Worm (Caenorhabditis elegans) whole organism, mixed stage, embryonic: Measurements from ENCODE around the gene rpl-21.

Experiments used
- M03D4.4 ChIP-seq: sonication (generic microtip); optimal IDR thresholded peaks from 2 replicates; lab custom pipeline; 2017; ENCODE audit warnings: mild to moderate bottlenecking, missing genetic modification characterization, missing compliant biosample characterization
- bed-3 ChIP-seq: fragments of 200-800 bp; sonication (Bioruptor generic); optimal IDR thresholded peaks from 3 replicates; lab custom pipeline; 2018; ENCODE audit warnings: mild to moderate bottlenecking, missing genetic modification characterization, moderate library complexity, missing compliant biosample characterization
- blmp-1 ChIP-seq: fragments of 150-350 bp; optimal IDR thresholded peaks from 2 replicates; lab custom pipeline; 2014; ENCODE audit warnings: missing biosample characterization, missing genetic modification characterization
- ceh-39 ChIP-seq: fragments of 150-350 bp; optimal IDR thresholded peaks from 2 replicates; lab custom pipeline; 2014; ENCODE audit warnings: missing biosample characterization, missing genetic modification characterization
- ceh-43 ChIP-seq: fragments of 200-800 bp; sonication (Bioruptor generic); optimal IDR thresholded peaks from 2 replicates; lab custom pipeline; 2018; ENCODE audit warnings: mild to moderate bottlenecking, missing genetic modification characterization, moderate library complexity, missing compliant biosample characterization
- ceh-83 ChIP-seq: fragments of 200-800 bp; sonication (Bioruptor generic); optimal IDR thresholded peaks from 2 replicates; lab custom pipeline; 2018; ENCODE audit warnings: mild to moderate bottlenecking, missing genetic modification characterization, missing compliant biosample characterization
- ces-1 ChIP-seq: fragments of 150-350 bp; optimal IDR thresholded peaks from 2 replicates; lab custom pipeline; 2014; ENCODE audit warnings: missing biosample characterization, missing genetic modification reagents, missing genetic modification characterization
- cnd-1 ChIP-seq: fragments of 200-800 bp; sonication (Bioruptor generic); optimal IDR thresholded peaks from 2 replicates; lab custom pipeline; 2018; ENCODE audit warnings: mild to moderate bottlenecking, missing genetic modification characterization, missing compliant biosample characterization
- drap-1 ChIP-seq: fragments of 200-800 bp; sonication (Bioruptor generic); optimal IDR thresholded peaks from 3 replicates; lab custom pipeline; 2018; ENCODE audit warnings: mild to moderate bottlenecking, missing genetic modification characterization, missing compliant biosample characterization
- elt-1 ChIP-seq: sonication (generic microtip); optimal IDR thresholded peaks from 2 replicates; lab custom pipeline; 2017; ENCODE audit warnings: missing genetic modification characterization, mild to moderate bottlenecking, missing compliant biosample characterization, antibody characterized with exemption, moderate library complexity, borderline replicate concordance; ENCODE audit not compliant: insufficient read depth
- elt-3 ChIP-seq: fragments of 150-350 bp; optimal IDR thresholded peaks from 2 replicates; lab custom pipeline; 2014; ENCODE audit warnings: missing biosample characterization, missing genetic modification characterization
- flh-1 ChIP-seq: fragments of 200-800 bp; sonication (Bioruptor generic); optimal IDR thresholded peaks from 2 replicates; lab custom pipeline; 2018; ENCODE audit warnings: mild to moderate bottlenecking, missing genetic modification characterization, moderate library complexity, missing compliant biosample characterization
- ham-2 ChIP-seq: fragments of 200-800 bp; sonication (Bioruptor generic); optimal IDR thresholded peaks from 2 replicates; lab custom pipeline; 2018; ENCODE audit warnings: mild to moderate bottlenecking, missing genetic modification characterization, missing compliant biosample characterization
- hlh-1 ChIP-seq: fragments of 150-350 bp; optimal IDR thresholded peaks from 2 replicates; lab custom pipeline; 2014; ENCODE audit warnings: missing biosample characterization, missing genetic modification reagents, missing genetic modification characterization
- lin-13 ChIP-seq: fragments of 150-350 bp; optimal IDR thresholded peaks from 2 replicates; lab custom pipeline; 2014; ENCODE audit warnings: missing biosample characterization, missing genetic modification characterization
- lin-32 ChIP-seq: fragments of 200-800 bp; sonication (Bioruptor generic); optimal IDR thresholded peaks from 2 replicates; lab custom pipeline; 2018; ENCODE audit warnings: mild to moderate bottlenecking, missing genetic modification characterization, missing compliant biosample characterization
- lsy-2 ChIP-seq: fragments of 150-350 bp; optimal IDR thresholded peaks from 2 replicates; lab custom pipeline; 2014; ENCODE audit warnings: missing biosample characterization, missing genetic modification characterization
- mab-5 ChIP-seq: fragments of 150-350 bp; optimal IDR thresholded peaks from 2 replicates; lab custom pipeline; 2014; ENCODE audit warnings: missing biosample characterization, missing genetic modification characterization
- mep-1 ChIP-seq: fragments of 150-350 bp; optimal IDR thresholded peaks from 2 replicates; lab custom pipeline; 2017; ENCODE audit warnings: missing biosample characterization, missing genetic modification reagents, missing genetic modification characterization, inconsistent platforms
- mls-2 ChIP-seq: sonication (generic microtip); optimal IDR thresholded peaks from 2 replicates; lab custom pipeline; 2016; ENCODE audit warnings: mild to moderate bottlenecking, missing genetic modification characterization, moderate library complexity, missing compliant biosample characterization
- nhr-12 ChIP-seq: fragments of 150-350 bp; optimal IDR thresholded peaks from 2 replicates; lab custom pipeline; 2014; ENCODE audit warnings: missing biosample characterization, missing genetic modification characterization
- nhr-2 ChIP-seq: fragments of 150-350 bp; optimal IDR thresholded peaks from 2 replicates; lab custom pipeline; 2014; ENCODE audit warnings: missing biosample characterization, missing genetic modification characterization
- nhr-28 ChIP-seq: fragments of 150-350 bp; optimal IDR thresholded peaks from 2 replicates; lab custom pipeline; 2014; ENCODE audit warnings: missing biosample characterization, missing genetic modification characterization
- nhr-76 ChIP-seq: sonication (generic microtip); optimal IDR thresholded peaks from 2 replicates; lab custom pipeline; 2017; ENCODE audit warnings: missing biosample characterization, missing genetic modification characterization
- pha-4 ChIP-seq: fragments of 150-350 bp; optimal IDR thresholded peaks from 2 replicates; lab custom pipeline; 2018; ENCODE audit warnings: missing biosample characterization, missing genetic modification reagents, missing genetic modification characterization
- sem-2 ChIP-seq: fragments of 200-800 bp; sonication (Bioruptor generic); optimal IDR thresholded peaks from 2 replicates; lab custom pipeline; 2018; ENCODE audit warnings: mild to moderate bottlenecking, missing genetic modification characterization, missing compliant biosample characterization
- snpc-4 ChIP-seq: fragments of 150-350 bp; optimal IDR thresholded peaks from 2 replicates; lab custom pipeline; 2014; ENCODE audit warnings: missing biosample characterization, missing genetic modification characterization
- tbx-8 ChIP-seq: fragments of 200-800 bp; sonication (Bioruptor generic); optimal IDR thresholded peaks from 2 replicates; lab custom pipeline; 2018; ENCODE audit warnings: mild to moderate bottlenecking, missing genetic modification characterization, moderate library complexity, missing compliant biosample characterization
- unc-120 ChIP-seq: sonication (generic microtip); optimal IDR thresholded peaks from 2 replicates; lab custom pipeline; 2017; ENCODE audit warnings: missing genetic modification characterization, missing compliant biosample characterization; ENCODE audit not compliant: poor library complexity, severe bottlenecking
- unc-39 ChIP-seq: fragments of 150-350 bp; optimal IDR thresholded peaks from 2 replicates; lab custom pipeline; 2014; ENCODE audit warnings: missing biosample characterization, missing genetic modification characterization
- unc-62 ChIP-seq: fragments of 150-350 bp; optimal IDR thresholded peaks from 2 replicates; lab custom pipeline; 2014; ENCODE audit warnings: missing biosample characterization, missing genetic modification reagents, missing genetic modification characterization
- zip-8 ChIP-seq: fragments of 150-350 bp; optimal IDR thresholded peaks from 2 replicates; lab custom pipeline; 2014; ENCODE audit warnings: missing biosample characterization, missing genetic modification characterization
- ztf-11 ChIP-seq: fragments of 150-350 bp; optimal IDR thresholded peaks from 2 replicates; lab custom pipeline; 2014; ENCODE audit warnings: missing biosample characterization, missing genetic modification characterization

Gene rpl-21

ce11 chrIII:8158140-8158786, 28.2 kb upstream of the rpl-21 start, which contains the start of gene atg-13:
TSS of gene atg-13 (minus strand) at chrIII:8158190.
- TF ChIP-seq elt-3 (tag; lab: Kevin White, UChicago) (no peak), ceh-39 (peak; percentile 7), hlh-1 (peak; percentile 49)

DNA sequence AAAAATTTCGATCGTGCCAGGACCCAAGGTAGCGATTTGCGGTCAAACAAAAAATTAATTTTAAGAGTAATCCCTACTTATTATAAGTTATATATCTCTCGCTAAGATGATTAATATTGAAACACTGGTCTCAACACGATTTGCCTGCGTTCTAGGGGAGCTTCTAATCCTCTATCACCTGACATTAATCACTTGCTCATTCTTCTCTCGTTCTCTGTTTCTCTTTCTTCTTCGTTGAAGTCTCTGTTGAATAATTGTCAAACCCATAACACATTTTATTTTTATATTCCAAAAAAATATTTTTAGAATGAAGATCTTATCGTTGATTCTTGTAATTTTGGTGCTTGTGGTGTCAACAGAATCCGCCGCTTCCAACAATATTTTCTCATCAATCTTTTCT, 25.1 kb upstream of the rpl-21 start, which contains the start of gene D2007.1:
TSS of gene D2007.1 (plus strand) at position 301 of the 400 bp plus-strand sequence.
- no peak for TF ChIP-seq mls-2 (tag; lab: Kevin White, UChicago)
- no peak for TF ChIP-seq mep-1 (tag; lab: Kevin White, UChicago)
- TF ChIP-seq elt-1 (tag; lab: Kevin White, UChicago) = no peak
- no peak for TF ChIP-seq ces-1 (GFP tag; lab: Kevin White, UChicago)
- TF ChIP-seq ceh-83 (GFP tag; lab: Kevin White, UChicago) = no peak
- no peak for TF ChIP-seq snpc-4 (tag; lab: Kevin White, UChicago)
- no peak for TF ChIP-seq nhr-28 (tag; lab: Kevin White, UChicago)
- no peak for TF ChIP-seq ztf-11
- TF ChIP-seq ceh-43 (GFP tag; lab: Kevin White, UChicago) = no peak
- TF ChIP-seq lin-13 (tag; lab: Kevin White, UChicago) = no peak
- TF ChIP-seq sem-2 (GFP tag; lab: Kevin White, UChicago) = no peak
- TF ChIP-seq bed-3 (GFP tag; lab: Kevin White, UChicago) = no peak
- TF ChIP-seq blmp-1 (tag; lab: Kevin White, UChicago) = no peak
- no peak for TF ChIP-seq unc-120 (tag; lab: Kevin White, UChicago)
- TF ChIP-seq cnd-1 (tag; lab: Kevin White, UChicago) = no peak
- no peak for TF ChIP-seq nhr-12
- no peak for TF ChIP-seq zip-8 (tag; lab: Kevin White, UChicago)

ce11 chrIII:8154423-8154822, 24.4 kb upstream of the rpl-21 start:
- no peak for TF ChIP-seq nhr-28 (tag; lab: Kevin White, UChicago)
- no peak for TF ChIP-seq ham-2 (GFP tag; lab: Kevin White, UChicago)
- TF ChIP-seq ceh-83 (GFP tag; lab: Kevin White, UChicago) = no peak
- TF ChIP-seq drap-1 = no peak
- no peak for TF ChIP-seq pha-4 (tag; lab: Kevin White, UChicago)
- no peak for TF ChIP-seq nhr-2 (tag; lab: Kevin White, UChicago)
- TF ChIP-seq cnd-1 (tag; lab: Kevin White, UChicago) = no peak
- TF ChIP-seq lin-13 (tag; lab: Kevin White, UChicago) = no peak
- TF ChIP-seq nhr-12 = no peak
- no peak for TF ChIP-seq mab-5 (tag; lab: Kevin White, UChicago)

DNA sequence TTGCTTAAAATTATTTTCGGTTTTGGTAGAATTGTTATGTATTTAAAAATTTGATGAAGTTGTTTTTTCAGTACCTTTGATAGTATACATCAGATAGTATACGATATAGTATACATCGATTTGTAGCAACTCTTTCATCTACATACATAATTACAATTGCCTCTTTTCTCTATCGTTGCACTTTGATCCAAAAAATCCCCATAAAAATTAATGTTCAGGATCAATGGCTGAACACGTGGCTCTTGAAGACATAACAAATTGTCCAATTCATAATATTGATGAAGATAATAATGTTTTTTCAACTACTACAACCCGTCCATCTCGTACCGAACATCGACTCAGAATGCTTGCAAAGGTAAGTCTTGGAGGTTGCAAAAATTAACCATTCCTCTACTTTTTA, 18.7 kb upstream of the rpl-21 start, which contains the start of gene D2007.2:
TSS of gene D2007.2 (plus strand) at position 213 of the 400 bp plus-strand sequence.
- TF ChIP-seq hlh-1 (no peak), unc-62 (GFP tag; lab: Kevin White, UChicago) (no peak), mep-1 (tag; lab: Kevin White, UChicago) (no peak), elt-3 (tag; lab: Kevin White, UChicago) (no peak), drap-1 (no peak), ztf-11 (no peak), nhr-12 (no peak), sem-2 (GFP tag; lab: Kevin White, UChicago) (no peak), zip-8 (tag; lab: Kevin White, UChicago) (no peak), unc-120 (tag; lab: Kevin White, UChicago) (no peak), lin-13 (tag; lab: Kevin White, UChicago) (no peak)

- TF ChIP-seq drap-1 (no peak), nhr-76 (tag; lab: Kevin White, UChicago) (no peak), nhr-12 (no peak), blmp-1 (tag; lab: Kevin White, UChicago) (no peak), lin-32 (GFP tag; lab: Kevin White, UChicago) (no peak), pha-4 (tag; lab: Kevin White, UChicago) (no peak), flh-1 (no peak), tbx-8 (GFP tag; lab: Kevin White, UChicago) (no peak), unc-120 (tag; lab: Kevin White, UChicago) (no peak), hlh-1 (no peak), unc-62 (GFP tag; lab: Kevin White, UChicago) (no peak), M03D4.4 (tag; lab: Kevin White, UChicago) (no peak), zip-8 (tag; lab: Kevin White, UChicago) (no peak), ham-2 (GFP tag; lab: Kevin White, UChicago) (no peak), ceh-83 (GFP tag; lab: Kevin White, UChicago) (no peak), ztf-11 (no peak), unc-39 (tag; lab: Kevin White, UChicago) (no peak), lsy-2 (no peak), mep-1 (tag; lab: Kevin White, UChicago) (no peak), nhr-2 (tag; lab: Kevin White, UChicago) (no peak)
Observed at ce11 chrIII:8145971-8146370, 15.9 kb upstream of the rpl-21 start.
